Worm (Caenorhabditis elegans) whole organism, L4 larva: Measurements from ENCODE around the gene clec-138.

Experiments used
- F37D6.2 ChIP-seq: sonication (generic microtip); optimal IDR thresholded peaks from 2 replicates; lab custom pipeline; 2016; ENCODE audit warnings: mild to moderate bottlenecking, missing genetic modification characterization, missing compliant biosample characterization
- R02D3.7 ChIP-seq: fragments of 150-350 bp; sonication (generic microtip); optimal IDR thresholded peaks from 3 replicates; lab custom pipeline; 2014; ENCODE audit warnings: missing biosample characterization, missing genetic modification characterization
- T26A8.4 ChIP-seq: fragments of 200-800 bp; sonication (Bioruptor generic); IDR thresholded peaks from 2 replicates; pipeline ENCODE4 v1.3.6; 2022; ENCODE audit warnings: missing genetic modification characterization, missing compliant biosample characterization
- Y105C5A.15 ChIP-seq: fragments of 200-800 bp; sonication (Bioruptor generic); IDR thresholded peaks from 2 replicates; pipeline ENCODE4 v1.3.6; 2022; ENCODE audit warnings: missing genetic modification characterization, missing compliant biosample characterization
- Y48G9A.11 ChIP-seq: fragments of 200-800 bp; sonication (Bioruptor generic); IDR thresholded peaks from 2 replicates; pipeline ENCODE4 v1.3.6; 2022; ENCODE audit warnings: missing genetic modification reagents, missing genetic modification characterization, missing compliant biosample characterization
- Y5F2A.4 ChIP-seq: fragments of 200-800 bp; sonication (Bioruptor generic); optimal IDR thresholded peaks from 2 replicates; lab custom pipeline; 2018; ENCODE audit warnings: mild to moderate bottlenecking, missing genetic modification characterization, missing compliant biosample characterization
- ZK546.5 ChIP-seq, 2 experiments: sonication (generic microtip); optimal IDR thresholded peaks; 2 replicates each; lab custom pipeline; 2017; ENCODE audit warnings: missing biosample characterization in 2 of 2, missing genetic modification characterization in 2 of 2
- aly-2 ChIP-seq: sonication (generic microtip); optimal IDR thresholded peaks from 2 replicates; lab custom pipeline; 2018; ENCODE audit warnings: missing biosample characterization, missing genetic modification characterization
- ceh-82 ChIP-seq: sonication (generic microtip); optimal IDR thresholded peaks from 2 replicates; lab custom pipeline; 2017; ENCODE audit warnings: missing biosample characterization, missing genetic modification characterization
- cey-2 ChIP-seq: sonication (generic microtip); optimal IDR thresholded peaks from 3 replicates; lab custom pipeline; 2017; ENCODE audit warnings: missing genetic modification characterization, mild to moderate bottlenecking, missing compliant biosample characterization, antibody characterized with exemption, borderline replicate concordance; ENCODE audit not compliant: insufficient read depth
- ctbp-1 ChIP-seq: fragments of 200-800 bp; sonication (Bioruptor generic); IDR thresholded peaks from 2 replicates; pipeline ENCODE4 v1.3.6; 2022; ENCODE audit warnings: missing genetic modification reagents, missing genetic modification characterization, missing compliant biosample characterization
- daf-16 ChIP-seq, 3 experiments: sonication (generic microtip); optimal IDR thresholded peaks; 2 replicates each; lab custom pipeline; 2016 to 2017; ENCODE audit warnings: missing genetic modification characterization in 3 of 3, missing genetic modification reagents in 3 of 3, mild to moderate bottlenecking in 2 of 3, missing compliant biosample characterization in 2 of 3, missing biosample characterization in 1 of 3, moderate library complexity in 1 of 3
- daf-19 ChIP-seq: fragments of 200-800 bp; sonication (Bioruptor generic); conservative IDR thresholded peaks from 2 replicates; pipeline ENCODE4 v1.3.6; 2022; ENCODE audit warnings: missing genetic modification characterization, missing compliant biosample characterization
- dmd-6 ChIP-seq: fragments of 200-800 bp; sonication (Bioruptor generic); IDR thresholded peaks from 2 replicates; pipeline ENCODE4 v1.3.6; 2022; ENCODE audit warnings: missing genetic modification reagents, missing genetic modification characterization, missing compliant biosample characterization
- dmd-8 ChIP-seq: fragments of 200-800 bp; sonication (Bioruptor generic); IDR thresholded peaks from 2 replicates; pipeline ENCODE4 v1.3.6; 2022; ENCODE audit warnings: missing genetic modification characterization, missing compliant biosample characterization
- duxl-1 ChIP-seq: sonication (generic microtip); optimal IDR thresholded peaks from 2 replicates; lab custom pipeline; 2016; ENCODE audit warnings: mild to moderate bottlenecking, missing genetic modification characterization, moderate library complexity, missing compliant biosample characterization; ENCODE audit not compliant: poor library complexity
- dve-1 ChIP-seq: sonication (generic microtip); optimal IDR thresholded peaks from 2 replicates; lab custom pipeline; 2017; ENCODE audit warnings: antibody characterized with exemption, mild to moderate bottlenecking, missing genetic modification characterization, missing compliant biosample characterization; ENCODE audit not compliant: insufficient read depth
- fos-1 ChIP-seq: fragments of 150-350 bp; optimal IDR thresholded peaks from 2 replicates; lab custom pipeline; 2014; ENCODE audit warnings: missing biosample characterization, missing genetic modification characterization
- gei-8 ChIP-seq: fragments of 200-800 bp; sonication (Bioruptor generic); optimal IDR thresholded peaks from 2 replicates; lab custom pipeline; 2018; ENCODE audit warnings: mild to moderate bottlenecking, missing genetic modification characterization, missing compliant biosample characterization
- hif-1 ChIP-seq, 2 experiments: sonication (generic microtip); optimal IDR thresholded peaks; 2 replicates each; lab custom pipeline; 2016 to 2017; ENCODE audit warnings: missing compliant biosample characterization in 2 of 2, missing genetic modification characterization in 2 of 2, missing genetic modification reagents in 2 of 2, missing genotype in 2 of 2, mild to moderate bottlenecking in 1 of 2
- hlh-11 ChIP-seq: fragments of 200-800 bp; sonication (Bioruptor generic); optimal IDR thresholded peaks from 2 replicates; lab custom pipeline; 2018; ENCODE audit warnings: mild to moderate bottlenecking, missing genetic modification characterization, missing compliant biosample characterization
- jun-1 ChIP-seq: fragments of 150-350 bp; optimal IDR thresholded peaks from 2 replicates; lab custom pipeline; 2014; ENCODE audit warnings: missing biosample characterization, missing genetic modification reagents, missing genetic modification characterization
- lin-15B ChIP-seq: fragments of 150-350 bp; sonication (generic microtip); optimal IDR thresholded peaks from 3 replicates; lab custom pipeline; 2014; ENCODE audit warnings: missing biosample characterization, missing genetic modification characterization
- lin-38 ChIP-seq: fragments of 200-800 bp; sonication (Bioruptor generic); IDR thresholded peaks from 2 replicates; pipeline ENCODE4 v1.3.6; 2022; ENCODE audit warnings: missing genetic modification reagents, missing genetic modification characterization, missing compliant biosample characterization
- lir-3 ChIP-seq: sonication (generic microtip); optimal IDR thresholded peaks from 2 replicates; lab custom pipeline; 2016; ENCODE audit warnings: mild to moderate bottlenecking, missing genetic modification characterization, missing compliant biosample characterization
- mdl-1 ChIP-seq, 2 experiments: fragments of 150-350 bp in 1 of 2; sonication (generic microtip) in 1 of 2; optimal IDR thresholded peaks; 2 replicates each; lab custom pipeline; 2014 to 2017; ENCODE audit warnings: missing biosample characterization in 2 of 2, missing genetic modification characterization in 2 of 2
- mep-1 ChIP-seq: fragments of 150-350 bp; sonication (generic microtip); optimal IDR thresholded peaks from 3 replicates; lab custom pipeline; 2014; ENCODE audit warnings: missing biosample characterization, missing genetic modification characterization
- mes-2 ChIP-seq: sonication (generic microtip); optimal IDR thresholded peaks from 2 replicates; lab custom pipeline; 2016; ENCODE audit warnings: missing genotype, mild to moderate bottlenecking, missing genetic modification characterization, missing compliant biosample characterization; ENCODE audit not compliant: poor library complexity, severe bottlenecking
- mxl-3 ChIP-seq: fragments of 200-800 bp; sonication (Bioruptor generic); optimal IDR thresholded peaks from 2 replicates; lab custom pipeline; 2018; ENCODE audit warnings: mild to moderate bottlenecking, missing genetic modification characterization, missing compliant biosample characterization
- nhr-10 ChIP-seq: fragments of 150-350 bp; optimal IDR thresholded peaks from 2 replicates; lab custom pipeline; 2014; ENCODE audit warnings: missing biosample characterization, missing genetic modification characterization
- nhr-111 ChIP-seq: fragments of 200-800 bp; sonication (Bioruptor generic); optimal IDR thresholded peaks from 2 replicates; lab custom pipeline; 2018; ENCODE audit warnings: mild to moderate bottlenecking, missing genetic modification characterization, missing compliant biosample characterization
- nhr-237 ChIP-seq: sonication (generic microtip); optimal IDR thresholded peaks from 2 replicates; lab custom pipeline; 2017; ENCODE audit warnings: missing biosample characterization, missing genetic modification characterization
- nhr-28 ChIP-seq: fragments of 150-350 bp; optimal IDR thresholded peaks from 2 replicates; lab custom pipeline; 2014; ENCODE audit warnings: missing biosample characterization, missing genetic modification characterization
- nhr-41 ChIP-seq: fragments of 200-800 bp; sonication (Bioruptor generic); IDR thresholded peaks from 2 replicates; pipeline ENCODE4 v1.3.6; 2022; ENCODE audit warnings: missing genetic modification reagents, missing genetic modification characterization, missing compliant biosample characterization
- nhr-42 ChIP-seq: fragments of 200-800 bp; sonication (Bioruptor generic); IDR thresholded peaks from 2 replicates; pipeline ENCODE4 v1.3.6; 2022; ENCODE audit warnings: missing genetic modification characterization, missing compliant biosample characterization
- nhr-48 ChIP-seq: sonication (generic microtip); optimal IDR thresholded peaks from 2 replicates; lab custom pipeline; 2016; ENCODE audit warnings: mild to moderate bottlenecking, missing genetic modification characterization, missing compliant biosample characterization
- nhr-6 ChIP-seq: fragments of 150-350 bp; optimal IDR thresholded peaks from 2 replicates; lab custom pipeline; 2014; ENCODE audit warnings: missing biosample characterization, missing genetic modification characterization
- php-3 ChIP-seq: fragments of 200-800 bp; sonication (Bioruptor generic); IDR thresholded peaks from 2 replicates; pipeline ENCODE4 v1.3.6; 2022; ENCODE audit warnings: missing genetic modification reagents, missing genetic modification characterization, missing compliant biosample characterization
- pqm-1 ChIP-seq: sonication (generic microtip); optimal IDR thresholded peaks from 2 replicates; lab custom pipeline; 2017; ENCODE audit warnings: missing biosample characterization, missing genetic modification characterization
- skn-1 ChIP-seq: fragments of 150-350 bp; optimal IDR thresholded peaks from 2 replicates; lab custom pipeline; 2014; ENCODE audit warnings: missing biosample characterization, missing genetic modification characterization
- spr-1 ChIP-seq: sonication (generic microtip); optimal IDR thresholded peaks from 2 replicates; lab custom pipeline; 2016; ENCODE audit warnings: mild to moderate bottlenecking, missing genetic modification characterization, missing compliant biosample characterization
- spr-3 ChIP-seq: fragments of 200-800 bp; sonication (Bioruptor generic); optimal IDR thresholded peaks from 2 replicates; lab custom pipeline; 2018; ENCODE audit warnings: mild to moderate bottlenecking, missing genetic modification characterization, missing compliant biosample characterization
- tag-97 ChIP-seq: fragments of 200-800 bp; sonication (Bioruptor generic); IDR thresholded peaks from 2 replicates; pipeline ENCODE4 v1.3.6; 2022; ENCODE audit warnings: missing genetic modification characterization, missing compliant biosample characterization
- unc-130 ChIP-seq: sonication (generic microtip); optimal IDR thresholded peaks from 2 replicates; lab custom pipeline; 2016; ENCODE audit warnings: missing genetic modification reagents, missing genetic modification characterization, missing compliant biosample characterization
- unc-62 ChIP-seq, 3 experiments: fragments of 150-350 bp in 1 of 3; sonication (generic microtip); optimal IDR thresholded peaks in 2 of 3; peaks in 1 of 3; 1 replicate in 1 of 3; 2 replicates in 2 of 3; lab custom pipeline; 2014 to 2017; ENCODE audit warnings: missing biosample characterization in 3 of 3, missing genetic modification characterization in 3 of 3, missing genetic modification reagents in 3 of 3, missing genotype in 1 of 3
- zfp-3 ChIP-seq: fragments of 200-800 bp; sonication (Bioruptor generic); conservative IDR thresholded peaks from 2 replicates; pipeline ENCODE4 v1.3.6; 2022; ENCODE audit warnings: missing genetic modification reagents, missing genetic modification characterization, missing compliant biosample characterization
- zip-2 ChIP-seq: fragments of 150-350 bp; optimal IDR thresholded peaks from 2 replicates; lab custom pipeline; 2014; ENCODE audit warnings: missing biosample characterization, missing genetic modification characterization
- ztf-7 ChIP-seq: fragments of 150-350 bp; optimal IDR thresholded peaks from 2 replicates; lab custom pipeline; 2014; ENCODE audit warnings: missing biosample characterization, missing genetic modification characterization

Gene clec-138

ce11 chrII:4598815-4599214 is 20.8 kb downstream of the clec-138 start (continued):
- TF ChIP-seq nhr-42 = no peak
- TF ChIP-seq ctbp-1 (GFP tag; lab: Robert Waterston, UW) = no peak
- TF ChIP-seq T26A8.4 (GFP tag; lab: Robert Waterston, UW) = no peak
- TF ChIP-seq nhr-28 (tag; lab: Kevin White, UChicago) = peak; percentile 91
- no peak for TF ChIP-seq ztf-7
- no peak for TF ChIP-seq daf-16 (GFP tag; optimal IDR thresholded peaks at IDR 0.05; lab: Kevin White, UChicago)
- TF ChIP-seq daf-16 (tag; optimal IDR thresholded peaks at IDR 0.05; lab: Kevin White, UChicago) = peak; percentile 76
- no peak for TF ChIP-seq Y105C5A.15 (GFP tag; lab: Robert Waterston, UW)
- no peak for TF ChIP-seq unc-130 (GFP tag; lab: Kevin White, UChicago)
- no peak for TF ChIP-seq tag-97 (GFP tag; lab: Robert Waterston, UW)
- TF ChIP-seq zip-2 (tag; lab: Kevin White, UChicago) = no peak
- no peak for TF ChIP-seq mxl-3
- peak; percentile 14 for TF ChIP-seq cey-2 (tag; lab: Kevin White, UChicago)
- no peak for TF ChIP-seq nhr-10
- peak; percentile 93 for TF ChIP-seq pqm-1 (tag; lab: Kevin White, UChicago)
- no peak for TF ChIP-seq spr-1
- TF ChIP-seq fos-1 (tag; lab: Kevin White, UChicago) = no peak
- no peak for TF ChIP-seq Y48G9A.11 (GFP tag; lab: Robert Waterston, UW)
- TF ChIP-seq lin-38 (GFP tag; lab: Robert Waterston, UW) = no peak
- no peak for TF ChIP-seq daf-19 (GFP tag; lab: Robert Waterston, UW)
- no peak for TF ChIP-seq jun-1 (tag; lab: Kevin White, UChicago)
- TF ChIP-seq hif-1 (tag; optimal IDR thresholded peaks at IDR 0.05; lab: Kevin White, UChicago) = no peak
- TF ChIP-seq php-3 (GFP tag; lab: Robert Waterston, UW) = 0 out of 2 replicates have a peak, but pooled peaks have one; percentile 24
- no peak for TF ChIP-seq mes-2 (tag; lab: Kevin White, UChicago)
- no peak for TF ChIP-seq zfp-3 (GFP tag; lab: Robert Waterston, UW)
- no peak for TF ChIP-seq nhr-237 (tag; lab: Kevin White, UChicago)
- TF ChIP-seq gei-8 = no peak
- TF ChIP-seq, all 104 proteins: peak for 10

ce11 chrII:4597441-4597840 is 22.2 kb downstream of the clec-138 start:
- TF ChIP-seq hlh-11 (tag; lab: Kevin White, UChicago) (peak; percentile 3), nhr-41 (GFP tag; lab: Robert Waterston, UW) (no peak), dmd-8 (GFP tag; lab: Robert Waterston, UW) (no peak), R02D3.7 (no peak), ZK546.5 (tag; optimal IDR thresholded peaks at IDR 0.05; lab: Kevin White, UChicago) (no peak), skn-1 (tag; lab: Kevin White, UChicago) (no peak), unc-62 (GFP tag; optimal IDR thresholded peaks at IDR 0.05 in 1 of 2; lab: Kevin White, UChicago) (no peak), unc-62 (tag; optimal IDR thresholded peaks at IDR 0.05; lab: Kevin White, UChicago) (no peak), nhr-48 (no peak), daf-16 (GFP tag; optimal IDR thresholded peaks at IDR 0.05; lab: Kevin White, UChicago) (no peak), daf-16 (tag; optimal IDR thresholded peaks at IDR 0.05; lab: Kevin White, UChicago) (peak; percentile 24), pqm-1 (tag; lab: Kevin White, UChicago) (peak; percentile 18), mxl-3 (no peak), lir-3 (tag; lab: Kevin White, UChicago) (no peak), ctbp-1 (GFP tag; lab: Robert Waterston, UW) (no peak), nhr-6 (tag; lab: Kevin White, UChicago) (no peak), dmd-6 (GFP tag; lab: Robert Waterston, UW) (peak; percentile 26; the same call in 1 of the 2 replicates), lin-15B (tag; lab: Kevin White, UChicago) (no peak), dve-1 (tag; lab: Kevin White, UChicago) (no peak), mdl-1 (tag; optimal IDR thresholded peaks at IDR 0.05; lab: Kevin White, UChicago) (no peak), jun-1 (tag; lab: Kevin White, UChicago) (no peak), Y5F2A.4 (GFP tag; lab: Kevin White, UChicago) (no peak), duxl-1 (no peak), php-3 (GFP tag; lab: Robert Waterston, UW) (peak; percentile 70), mep-1 (tag; lab: Kevin White, UChicago) (no peak), nhr-28 (tag; lab: Kevin White, UChicago) (peak; percentile 57), mes-2 (tag; lab: Kevin White, UChicago) (no peak), F37D6.2 (tag; lab: Kevin White, UChicago) (no peak), aly-2 (tag; lab: Kevin White, UChicago) (no peak), nhr-111 (GFP tag; lab: Kevin White, UChicago) (no peak), ceh-82 (tag; lab: Kevin White, UChicago) (no peak), spr-3 (no peak)
